Fruit fly (Drosophila melanogaster) whole organism: Measurements from ENCODE around the gene brat.

ENCODE experiments used
- CG8478 ChIP-seq: fragments of >200 bp; optimal IDR thresholded peaks from 2 replicates; lab custom pipeline; 2018; ENCODE audit warnings: inconsistent platforms
- Dll ChIP-seq: fragments of >200 bp; optimal IDR thresholded peaks from 2 replicates; lab custom pipeline; 2017
- EcR ChIP-seq, 2 experiments: fragments of >200 bp; optimal IDR thresholded peaks; 2 replicates each; lab custom pipeline; 2017; ENCODE audit warnings: missing biosample characterization in 2 of 2, missing genetic modification characterization in 2 of 2, missing genetic modification reagents in 2 of 2
- pan ChIP-seq: fragments of >200 bp; optimal IDR thresholded peaks from 2 replicates; lab custom pipeline; 2017
- psq ChIP-seq: fragments of >200 bp; optimal IDR thresholded peaks from 2 replicates; lab custom pipeline; 2017
- usp ChIP-seq: fragments of >200 bp; optimal IDR thresholded peaks from 2 replicates; lab custom pipeline; 2017; ENCODE audit warnings: missing biosample characterization, missing genetic modification characterization, mixed read lengths

The brat gene

DNA sequence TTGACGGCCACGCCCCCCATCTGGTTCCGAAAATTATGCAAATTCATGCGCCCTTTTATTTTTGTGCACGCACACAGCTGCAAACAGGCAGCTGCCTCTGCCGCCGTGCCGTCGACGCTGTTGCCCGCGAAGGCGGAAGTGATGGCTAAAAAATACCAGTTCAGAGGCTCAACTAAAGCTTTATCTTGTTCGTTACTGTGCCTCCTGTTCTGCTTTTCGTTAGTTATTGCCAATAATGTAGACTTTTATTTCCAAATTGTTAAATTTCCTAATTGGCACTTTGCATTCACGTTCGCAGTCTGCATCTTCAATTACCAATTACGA is 712 bp downstream of the brat start:
- TF ChIP-seq EcR (GFP tag; optimal IDR thresholded peaks at IDR 0.05; lab: Kevin White, UChicago) = no peak
- no peak for TF ChIP-seq usp (GFP tag; lab: Kevin White, UChicago)
- no peak for TF ChIP-seq Dll (lab: Kevin White, UChicago)
- no peak for TF ChIP-seq pan
- no peak for TF ChIP-seq CG8478 (lab: Kevin White, UChicago)
- TF ChIP-seq psq (lab: Kevin White, UChicago) = no peak

DNA sequence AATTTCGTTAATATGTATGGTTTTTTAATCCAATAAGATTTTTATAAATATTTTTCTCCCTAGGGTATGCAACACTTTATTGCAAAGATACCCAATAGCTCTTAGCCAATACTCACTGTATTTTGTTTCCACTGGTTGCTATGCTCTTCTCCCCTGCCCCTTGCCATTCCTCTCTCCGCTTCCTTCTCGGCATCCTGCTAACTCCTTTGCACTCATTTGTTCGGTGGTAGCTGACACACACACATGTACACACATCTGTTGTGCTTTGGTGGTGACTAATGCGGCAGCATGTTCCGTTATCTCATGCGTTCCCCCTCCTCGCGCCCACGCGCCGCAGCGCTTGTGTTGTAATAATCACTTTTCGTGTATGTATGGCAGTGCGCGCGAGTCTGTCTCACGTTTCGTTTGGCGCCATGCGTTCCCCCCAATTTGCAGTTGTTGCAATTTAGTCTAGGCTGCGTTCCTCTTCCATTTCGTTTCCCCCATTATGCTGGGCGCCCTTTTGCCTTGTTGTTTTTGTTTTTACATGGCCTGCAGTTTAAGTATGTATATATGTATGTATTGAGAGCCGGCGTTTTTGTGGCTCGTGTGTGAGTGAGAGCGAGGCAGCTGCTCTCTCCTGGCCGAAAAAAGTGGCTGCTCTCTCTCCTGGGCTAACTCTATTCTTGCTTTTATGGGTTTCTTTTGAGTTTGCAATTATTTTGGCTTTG is 1.4 kb downstream of the brat start, which contains the start of gene Polr1D:
Polr1D (minus strand) TSS at position 420 of the 710 bp plus-strand sequence.
- peak; percentile 69 for TF ChIP-seq Dll (lab: Kevin White, UChicago)
- TF ChIP-seq usp (GFP tag; lab: Kevin White, UChicago) = no peak
- TF ChIP-seq EcR (GFP tag; optimal IDR thresholded peaks at IDR 0.05; lab: Kevin White, UChicago) = no peak
- no peak for TF ChIP-seq pan
- no peak for TF ChIP-seq CG8478 (lab: Kevin White, UChicago)
- TF ChIP-seq psq (lab: Kevin White, UChicago) = no peak

DNA sequence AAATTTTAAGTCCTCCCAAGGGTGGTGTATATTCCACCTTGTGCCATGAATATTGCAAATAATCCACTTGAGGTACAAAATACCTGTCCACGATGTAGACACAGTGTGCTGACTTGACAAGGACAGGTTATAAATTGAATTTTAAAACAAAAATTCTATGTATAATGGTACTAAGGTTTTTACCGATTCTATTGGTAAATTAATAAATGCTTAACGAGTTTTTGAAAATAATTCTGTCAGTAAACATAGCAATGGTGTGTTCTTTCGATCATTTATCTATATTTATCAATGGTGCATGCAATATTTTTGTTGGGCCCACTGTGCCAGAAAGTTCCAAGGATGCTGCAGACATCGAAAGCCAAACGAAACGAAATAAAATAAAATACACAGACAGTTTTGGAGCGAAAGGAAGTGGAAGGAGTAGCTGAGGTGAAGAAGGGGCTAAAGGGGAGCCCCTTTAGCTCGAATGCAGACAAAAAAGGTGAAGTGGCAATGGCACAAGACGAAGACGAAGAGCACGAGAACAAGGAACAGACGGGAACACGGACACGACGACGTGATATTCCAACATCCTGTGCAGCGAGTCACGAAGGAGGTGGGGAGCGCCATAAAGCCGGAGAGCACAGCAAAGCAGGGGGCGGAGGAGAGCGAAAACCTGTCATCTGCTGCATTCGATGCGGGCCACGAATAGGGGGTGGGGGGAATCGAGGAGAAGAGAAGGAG is 2.5 kb downstream of the brat start:
- TF ChIP-seq usp (GFP tag; lab: Kevin White, UChicago) (no peak), pan (no peak), EcR (GFP tag; optimal IDR thresholded peaks at IDR 0.05; lab: Kevin White, UChicago) (no peak), psq (lab: Kevin White, UChicago) (no peak), Dll (lab: Kevin White, UChicago) (no peak), CG8478 (lab: Kevin White, UChicago) (no peak)

DNA sequence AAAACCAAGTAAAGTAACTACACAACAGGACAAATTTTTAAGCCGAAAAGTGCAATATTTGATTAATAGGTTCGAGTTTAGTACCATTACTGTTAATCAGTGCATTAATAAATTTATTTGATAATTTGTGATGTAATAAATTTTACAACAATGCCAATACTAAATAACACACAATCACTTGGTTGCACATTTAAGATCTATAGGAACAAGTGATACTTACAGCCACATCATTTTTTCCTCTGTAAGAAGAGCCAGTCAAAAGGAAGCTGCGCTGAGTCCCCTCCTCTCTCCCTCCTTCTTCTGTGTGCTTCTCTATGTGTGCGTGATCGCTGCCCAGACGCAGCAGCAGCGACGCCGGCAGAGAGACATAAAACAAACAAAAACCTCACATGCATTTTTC is 3.1 kb downstream of the brat start:
- TF ChIP-seq psq (lab: Kevin White, UChicago) (no peak), Dll (lab: Kevin White, UChicago) (no peak), EcR (GFP tag; optimal IDR thresholded peaks at IDR 0.05; lab: Kevin White, UChicago) (no peak), CG8478 (lab: Kevin White, UChicago) (no peak), pan (no peak), usp (GFP tag; lab: Kevin White, UChicago) (no peak)

DNA sequence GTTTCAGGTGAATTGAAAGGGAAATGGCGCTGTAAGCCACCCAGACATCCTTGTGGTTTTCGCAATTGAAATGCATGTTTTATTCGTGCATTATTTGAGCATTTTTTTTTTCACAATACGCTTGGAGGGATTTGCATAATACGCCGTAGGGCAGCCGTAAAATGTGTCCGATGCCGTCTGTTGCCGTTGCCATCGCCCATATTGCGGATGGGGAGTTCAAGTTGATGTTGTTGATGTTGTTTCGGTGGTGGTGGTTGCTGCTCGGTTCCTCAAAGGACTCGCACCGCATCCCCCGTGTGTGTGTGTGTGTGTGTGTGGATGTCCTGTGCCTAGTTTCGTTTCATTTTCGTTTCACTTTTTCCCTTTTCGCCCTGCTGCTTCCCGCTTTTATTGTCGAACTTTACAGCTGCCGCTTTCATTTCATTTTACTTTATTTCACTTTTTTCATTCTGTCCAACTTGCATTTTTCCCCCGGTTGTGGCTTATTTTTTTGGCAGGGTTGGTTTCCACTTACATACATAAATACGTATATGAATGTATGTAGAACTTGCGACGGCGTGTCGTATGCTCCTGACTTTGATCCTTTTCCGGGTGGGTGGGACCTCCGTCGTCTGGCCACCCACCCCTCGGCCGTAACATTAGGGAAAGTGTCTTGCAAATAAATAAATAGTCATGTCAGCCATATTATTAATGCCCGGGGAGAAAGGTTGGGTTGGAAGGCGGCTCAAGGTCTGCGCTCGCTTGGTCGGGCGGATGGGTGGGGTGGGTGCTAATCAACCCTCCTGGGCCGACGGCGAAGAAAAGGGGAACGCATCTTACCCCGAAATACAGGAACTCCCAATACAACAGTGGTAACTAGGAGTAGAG is 4.1 kb downstream of the brat start:
- TF ChIP-seq EcR (GFP tag; optimal IDR thresholded peaks at IDR 0.05; lab: Kevin White, UChicago) = no peak
- no peak for TF ChIP-seq usp (GFP tag; lab: Kevin White, UChicago)
- no peak for TF ChIP-seq psq (lab: Kevin White, UChicago)
- TF ChIP-seq CG8478 (lab: Kevin White, UChicago) = no peak
- no peak for TF ChIP-seq Dll (lab: Kevin White, UChicago)
- TF ChIP-seq pan = no peak

DNA sequence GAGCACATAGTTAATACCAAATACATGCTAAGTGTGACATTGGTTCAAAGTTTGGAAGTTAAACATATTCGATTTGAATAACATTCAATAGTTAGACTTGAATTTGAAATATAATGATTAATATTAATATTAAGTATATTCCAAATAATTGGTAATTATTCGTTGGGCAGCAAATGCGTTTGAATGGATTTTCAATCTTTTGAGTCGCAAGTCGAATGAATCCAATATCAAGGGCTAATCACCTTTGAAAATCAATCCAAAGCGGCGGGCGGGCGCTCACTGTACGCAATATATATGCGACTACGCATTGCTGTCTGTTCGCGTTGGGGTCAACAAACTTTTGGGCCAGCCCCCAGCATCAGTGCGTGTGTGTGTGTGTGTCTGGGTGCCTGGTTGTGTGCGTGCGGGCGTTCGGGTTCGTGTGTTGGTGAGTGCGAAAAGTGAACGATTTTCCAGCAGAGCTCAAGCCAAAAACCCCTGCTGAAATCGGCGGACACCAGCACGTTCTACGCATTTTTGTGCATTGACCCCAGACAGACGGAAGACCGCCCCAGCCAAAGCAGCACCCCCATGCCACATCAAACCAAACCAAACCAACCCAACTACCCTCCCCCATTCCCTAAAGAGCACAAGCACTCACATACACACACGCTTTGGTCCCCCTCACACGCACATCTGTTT is 4.9 kb downstream of the brat start:
- TF ChIP-seq EcR (GFP tag; optimal IDR thresholded peaks at IDR 0.05; lab: Kevin White, UChicago) (peak in 1 of 2 experiments; percentile 58), CG8478 (lab: Kevin White, UChicago) (no peak), usp (GFP tag; lab: Kevin White, UChicago) (no peak)

DNA sequence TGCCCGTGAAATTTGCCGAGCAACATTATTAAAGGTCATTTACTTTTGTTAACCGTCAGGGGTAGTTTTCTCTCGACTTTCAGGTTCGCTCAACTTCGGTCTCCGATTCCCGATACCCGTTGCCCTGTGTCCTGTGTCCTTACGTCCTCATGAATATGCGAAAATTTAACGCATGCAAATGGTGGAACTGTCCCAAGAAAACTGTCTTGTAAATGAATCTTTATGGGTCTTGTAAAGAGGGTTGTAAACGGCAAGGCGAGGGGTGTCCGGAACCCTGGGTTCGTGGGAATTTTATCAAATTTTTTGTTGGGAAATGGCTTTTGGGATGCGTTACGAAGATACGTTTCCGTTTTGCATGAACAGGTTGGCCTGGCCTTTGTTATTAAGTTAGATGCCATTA is 6.1 kb downstream of the brat start:
- no peak for TF ChIP-seq psq (lab: Kevin White, UChicago)
- no peak for TF ChIP-seq CG8478 (lab: Kevin White, UChicago)
- no peak for TF ChIP-seq Dll (lab: Kevin White, UChicago)
- TF ChIP-seq usp (GFP tag; lab: Kevin White, UChicago) = no peak
- TF ChIP-seq EcR (GFP tag; optimal IDR thresholded peaks at IDR 0.05; lab: Kevin White, UChicago) = no peak
- no peak for TF ChIP-seq pan

DNA sequence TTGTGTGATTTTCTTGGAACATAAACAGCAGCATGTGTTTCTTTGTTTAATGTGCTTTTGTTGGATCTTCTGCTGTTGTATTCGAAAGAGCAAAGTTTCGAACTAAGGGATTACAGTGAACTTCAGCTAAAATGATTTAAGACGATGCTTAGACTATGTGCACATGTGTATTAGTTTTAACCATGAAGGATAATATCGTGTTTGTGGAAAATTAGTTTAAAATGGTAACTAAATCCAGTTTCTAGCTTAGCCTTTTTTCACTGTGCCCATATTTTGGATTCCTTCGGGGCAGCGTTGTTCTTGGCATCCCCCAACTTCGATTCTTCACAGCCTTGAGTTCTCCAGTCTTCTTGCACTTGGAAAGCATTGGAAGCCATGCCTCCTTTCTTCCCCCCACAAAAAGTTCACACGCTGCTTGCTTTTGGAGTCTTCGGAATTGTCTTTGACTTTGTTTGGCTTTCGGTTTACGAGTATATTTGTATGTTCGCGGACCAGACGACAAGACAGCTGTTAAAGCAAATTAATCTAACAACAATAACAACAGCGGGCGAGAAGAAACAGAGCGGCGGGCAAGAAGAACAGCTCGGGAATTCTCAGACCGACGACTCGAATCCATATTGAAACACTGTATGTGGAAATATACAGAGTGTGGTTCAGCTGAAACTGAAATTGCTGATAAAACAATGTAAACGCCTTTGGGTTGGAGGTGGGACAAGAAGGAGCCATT is 6.8 kb downstream of the brat start:
- TF ChIP-seq usp (GFP tag; lab: Kevin White, UChicago) = no peak
- no peak for TF ChIP-seq psq (lab: Kevin White, UChicago)
- TF ChIP-seq pan = no peak
- TF ChIP-seq Dll (lab: Kevin White, UChicago) = no peak
- TF ChIP-seq CG8478 (lab: Kevin White, UChicago) = no peak
- no peak for TF ChIP-seq EcR (GFP tag; optimal IDR thresholded peaks at IDR 0.05; lab: Kevin White, UChicago)

DNA sequence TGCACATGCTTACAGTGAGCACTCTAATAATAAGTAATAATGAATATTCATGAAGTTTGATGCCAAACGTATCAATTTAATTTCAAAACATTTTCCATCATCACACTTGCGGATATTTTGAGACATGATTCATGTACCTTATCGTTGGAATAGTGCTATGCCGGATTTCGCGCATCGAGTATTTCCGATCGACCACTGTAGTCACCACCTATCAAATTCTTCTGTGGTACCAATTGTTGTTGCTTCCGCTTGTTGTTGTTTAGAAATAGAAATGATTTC is 7.3 kb downstream of the brat start:
- TF ChIP-seq EcR (GFP tag; optimal IDR thresholded peaks at IDR 0.05; lab: Kevin White, UChicago) (no peak), CG8478 (lab: Kevin White, UChicago) (no peak), psq (lab: Kevin White, UChicago) (no peak), Dll (lab: Kevin White, UChicago) (no peak), usp (GFP tag; lab: Kevin White, UChicago) (no peak), pan (no peak)

DNA sequence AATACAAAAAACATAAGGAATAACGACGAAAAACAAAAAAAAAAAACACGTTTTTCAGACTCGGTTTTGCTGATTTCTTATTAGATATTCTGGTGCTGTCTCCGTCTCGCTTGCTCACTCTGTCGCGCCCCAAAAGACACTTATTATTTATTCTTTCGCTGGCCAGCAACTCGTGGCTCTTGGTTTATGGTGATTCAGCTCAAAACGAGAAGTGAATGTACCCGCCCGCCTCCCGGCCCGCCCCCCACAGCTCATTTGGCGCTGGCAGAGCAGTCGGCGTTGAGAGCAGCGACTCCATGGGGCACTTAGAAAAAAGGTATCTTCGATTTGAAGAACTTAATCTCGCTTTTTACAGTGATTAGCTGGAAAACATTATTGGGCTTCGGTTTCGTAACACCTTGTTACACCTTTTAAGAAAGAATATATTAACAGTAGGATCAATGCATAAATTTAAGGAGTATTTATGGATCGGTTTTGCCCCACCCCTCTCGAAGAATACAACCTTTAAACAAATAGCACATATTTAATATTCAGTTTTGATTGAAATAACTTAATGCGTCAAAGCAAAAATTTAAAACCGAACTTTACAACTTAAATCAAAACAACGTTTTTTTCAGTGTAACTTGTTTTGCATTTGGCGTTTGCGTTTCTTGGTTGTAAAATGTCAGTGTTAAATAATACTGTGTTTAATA is 8.0 kb downstream of the brat start:
- TF ChIP-seq Dll (lab: Kevin White, UChicago) (peak; percentile 49), psq (lab: Kevin White, UChicago) (no peak)
